Fruit fly (Drosophila melanogaster) whole organism, embryonic: ENCODE results near the gene CG43954.

Experiments
- Abd-B ChIP-seq: fragments of 200-800 bp; sonication (Bioruptor generic); optimal IDR thresholded peaks from 2 replicates; lab custom pipeline; 2018; ENCODE audit warnings: missing biosample characterization, mild to moderate bottlenecking, missing genetic modification characterization, moderate library complexity
- Blimp-1 ChIP-seq: fragments of 200-800 bp; sonication (Bioruptor generic); optimal IDR thresholded peaks from 3 replicates; lab custom pipeline; 2018; ENCODE audit warnings: missing biosample characterization, missing genetic modification characterization, mild to moderate bottlenecking, moderate library complexity, missing genetic modification reagents
- CG10267 ChIP-seq: fragments of 200-800 bp; sonication (Bioruptor generic); optimal IDR thresholded peaks from 2 replicates; lab custom pipeline; 2018; ENCODE audit warnings: missing biosample characterization, mild to moderate bottlenecking, missing genetic modification characterization, moderate library complexity
- CG10959 ChIP-seq: fragments of 200-800 bp; sonication (Bioruptor generic); IDR thresholded peaks from 2 replicates; pipeline ENCODE4 v1.3.6; 2022; ENCODE audit warnings: missing biosample characterization, missing genetic modification characterization
- CG10979 ChIP-seq: fragments of 200-800 bp; sonication (Bioruptor generic); optimal IDR thresholded peaks from 2 replicates; lab custom pipeline; 2018; ENCODE audit warnings: missing biosample characterization, mild to moderate bottlenecking, missing genetic modification characterization, moderate library complexity
- CG12299 ChIP-seq: fragments of 200-800 bp; sonication (Bioruptor generic); optimal IDR thresholded peaks from 2 replicates; lab custom pipeline; 2018; ENCODE audit warnings: missing biosample characterization, mild to moderate bottlenecking, missing genetic modification characterization
- CG12391 ChIP-seq: fragments of 200-800 bp; sonication (Bioruptor generic); optimal IDR thresholded peaks from 3 replicates; lab custom pipeline; 2018; ENCODE audit warnings: missing biosample characterization, mild to moderate bottlenecking, missing genetic modification characterization, moderate library complexity
- CG14710 ChIP-seq: fragments of 200-800 bp; sonication (Bioruptor generic); optimal IDR thresholded peaks from 3 replicates; lab custom pipeline; 2019; ENCODE audit warnings: missing biosample characterization, mild to moderate bottlenecking, missing genetic modification characterization, moderate library complexity
- CG17328 ChIP-seq: fragments of 200-800 bp; sonication (Bioruptor generic); IDR thresholded peaks from 2 replicates; pipeline ENCODE4 v1.3.6; 2022; ENCODE audit warnings: missing biosample characterization, missing genetic modification characterization
- CG17361 ChIP-seq: fragments of 200-800 bp; sonication (Bioruptor generic); IDR thresholded peaks from 3 replicates; pipeline ENCODE4 v1.3.6; 2022; ENCODE audit warnings: missing biosample characterization, missing genetic modification characterization
- CG17829 ChIP-seq: fragments of 200-800 bp; optimal IDR thresholded peaks from 2 replicates; lab custom pipeline; 2019; ENCODE audit warnings: missing biosample characterization, mild to moderate bottlenecking, missing genetic modification characterization, moderate library complexity
- CG2678 ChIP-seq: fragments of 200-800 bp; sonication (Bioruptor generic); optimal IDR thresholded peaks from 3 replicates; lab custom pipeline; 2019; ENCODE audit warnings: missing biosample characterization, mild to moderate bottlenecking, missing genetic modification characterization, moderate library complexity
- CG2712 ChIP-seq: fragments of 200-800 bp; optimal IDR thresholded peaks from 3 replicates; lab custom pipeline; 2019; ENCODE audit warnings: missing biosample characterization, mild to moderate bottlenecking, missing genetic modification characterization, moderate library complexity
- CG31441 ChIP-seq: fragments of 200-800 bp; sonication (Bioruptor generic); IDR thresholded peaks from 2 replicates; pipeline ENCODE4 v1.3.6; 2022; ENCODE audit warnings: missing biosample characterization, missing genetic modification characterization
- CG33557 ChIP-seq: fragments of 200-800 bp; sonication (Bioruptor generic); optimal IDR thresholded peaks from 2 replicates; lab custom pipeline; 2019; ENCODE audit warnings: missing biosample characterization, mild to moderate bottlenecking, missing genetic modification characterization, moderate library complexity
- CG4424 ChIP-seq: fragments of 200-800 bp; sonication (Bioruptor generic); optimal IDR thresholded peaks from 3 replicates; lab custom pipeline; 2016; ENCODE audit warnings: missing biosample characterization, missing genetic modification characterization
- CG4820 ChIP-seq: fragments of 200-800 bp; sonication (Bioruptor generic); optimal IDR thresholded peaks from 3 replicates; lab custom pipeline; 2016; ENCODE audit warnings: missing biosample characterization, missing genetic modification characterization
- CG6254 ChIP-seq: fragments of 200-800 bp; sonication (Bioruptor generic); optimal IDR thresholded peaks from 3 replicates; lab custom pipeline; 2017; ENCODE audit warnings: mild to moderate bottlenecking, missing biosample characterization, missing genetic modification reagents, missing genetic modification characterization
- CG7839 ChIP-seq: fragments of 200-800 bp; sonication (Bioruptor generic); optimal IDR thresholded peaks from 3 replicates; lab custom pipeline; 2018; ENCODE audit warnings: missing biosample characterization, mild to moderate bottlenecking, missing genetic modification characterization, moderate library complexity
- CG8388 ChIP-seq: fragments of 200-800 bp; sonication (Bioruptor generic); optimal IDR thresholded peaks from 2 replicates; lab custom pipeline; 2019; ENCODE audit warnings: missing biosample characterization, mild to moderate bottlenecking, missing genetic modification characterization, moderate library complexity
- D19A ChIP-seq: fragments of 200-800 bp; optimal IDR thresholded peaks from 3 replicates; lab custom pipeline; 2019; ENCODE audit warnings: missing biosample characterization, mild to moderate bottlenecking, missing genetic modification characterization, moderate library complexity
- Dip2 ChIP-seq: fragments of 200-800 bp; sonication (Bioruptor generic); IDR thresholded peaks from 2 replicates; pipeline ENCODE4 v1.3.6; 2022; ENCODE audit warnings: missing biosample characterization, missing genetic modification characterization
- H15 ChIP-seq: fragments of 200-800 bp; sonication (Bioruptor generic); IDR thresholded peaks from 3 replicates; pipeline ENCODE4 v1.3.6; 2022; ENCODE audit warnings: missing biosample characterization, missing genetic modification characterization
- HLHmδ ChIP-seq: fragments of 200-800 bp; sonication (Bioruptor generic); optimal IDR thresholded peaks from 2 replicates; lab custom pipeline; 2018; ENCODE audit warnings: missing biosample characterization, mild to moderate bottlenecking, missing genetic modification characterization, moderate library complexity
- Lim3 ChIP-seq: fragments of 200-800 bp; sonication (Bioruptor generic); IDR thresholded peaks from 2 replicates; pipeline ENCODE4 v1.3.6; 2022; ENCODE audit warnings: missing biosample characterization, missing genetic modification characterization
- Med ChIP-seq: fragments of 200-800 bp; sonication (Bioruptor generic); peaks from one replicate; lab custom pipeline; 2016; ENCODE audit warnings: missing biosample characterization, missing genetic modification characterization, mild to moderate bottlenecking, inconsistent platforms, moderate library complexity
- NfI ChIP-seq: fragments of 200-800 bp; sonication (Bioruptor generic); optimal IDR thresholded peaks from 3 replicates; lab custom pipeline; 2018; ENCODE audit warnings: missing biosample characterization, mild to moderate bottlenecking, missing genetic modification characterization, moderate library complexity
- Pdp1 ChIP-seq, 2 experiments: fragments of 200-800 bp; sonication (Bioruptor generic); optimal IDR thresholded peaks; 3 replicates each; lab custom pipeline; 2016; ENCODE audit warnings: missing biosample characterization in 2 of 2, missing genetic modification characterization in 2 of 2, mild to moderate bottlenecking in 1 of 2, moderate library complexity in 1 of 2
- Six4 ChIP-seq: fragments of 200-800 bp; sonication (Bioruptor generic); optimal IDR thresholded peaks from 2 replicates; lab custom pipeline; 2016; ENCODE audit warnings: missing biosample characterization, missing genetic modification characterization
- Sox100B ChIP-seq: fragments of 200-800 bp; sonication (Bioruptor generic); optimal IDR thresholded peaks from 3 replicates; lab custom pipeline; 2018; ENCODE audit warnings: missing biosample characterization, mild to moderate bottlenecking, missing genetic modification characterization
- Spps ChIP-seq: fragments of 200-800 bp; sonication (Bioruptor generic); optimal IDR thresholded peaks from 2 replicates; lab custom pipeline; 2018; ENCODE audit warnings: missing biosample characterization, mild to moderate bottlenecking, missing genetic modification characterization
- Xrp1 ChIP-seq: fragments of 200-800 bp; sonication (Bioruptor generic); IDR thresholded peaks from 2 replicates; pipeline ENCODE4 v1.3.6; 2022; ENCODE audit warnings: missing biosample characterization, missing genetic modification characterization
- ato ChIP-seq: fragments of 200-800 bp; sonication (Bioruptor generic); IDR thresholded peaks from 2 replicates; pipeline ENCODE4 v1.3.6; 2022; ENCODE audit warnings: missing biosample characterization, missing genetic modification characterization; ENCODE audit not compliant: partially characterized antibody
- chif ChIP-seq, 2 experiments: fragments of 200-800 bp; sonication (Bioruptor generic); optimal IDR thresholded peaks; 3 replicates each; lab custom pipeline; 2016; ENCODE audit warnings: missing biosample characterization in 2 of 2, missing genetic modification characterization in 2 of 2
- dimm ChIP-seq: fragments of 200-800 bp; sonication (Bioruptor generic); IDR thresholded peaks from 2 replicates; pipeline ENCODE4 v1.3.6; 2022; ENCODE audit warnings: missing biosample characterization, missing genetic modification characterization
- dm ChIP-seq: fragments of 200-800 bp; sonication (Bioruptor generic); optimal IDR thresholded peaks from 3 replicates; lab custom pipeline; 2016; ENCODE audit warnings: missing biosample characterization, missing genetic modification characterization
- dmrt11E ChIP-seq: fragments of 200-800 bp; sonication (Bioruptor generic); optimal IDR thresholded peaks from 3 replicates; lab custom pipeline; 2018; ENCODE audit warnings: missing biosample characterization, mild to moderate bottlenecking, missing genetic modification characterization, moderate library complexity
- dmrt99B ChIP-seq: fragments of 200-800 bp; sonication (Bioruptor generic); optimal IDR thresholded peaks from 2 replicates; lab custom pipeline; 2018; ENCODE audit warnings: missing biosample characterization, mild to moderate bottlenecking, missing genetic modification characterization, moderate library complexity
- eve ChIP-seq, 2 experiments: fragments of >200 bp; optimal IDR thresholded peaks; 2 replicates each; lab custom pipeline; 2017; ENCODE audit warnings: missing biosample characterization in 2 of 2, missing genetic modification characterization in 2 of 2
- gem ChIP-seq: fragments of 200-800 bp; sonication (Bioruptor generic); optimal IDR thresholded peaks from 2 replicates; lab custom pipeline; 2019; ENCODE audit warnings: missing biosample characterization, mild to moderate bottlenecking, missing genetic modification characterization, moderate library complexity
- grau ChIP-seq: fragments of 200-800 bp; optimal IDR thresholded peaks from 3 replicates; lab custom pipeline; 2019; ENCODE audit warnings: missing biosample characterization, mild to moderate bottlenecking, missing genetic modification characterization, moderate library complexity
- hth ChIP-seq: fragments of >200 bp; optimal IDR thresholded peaks from 2 replicates; lab custom pipeline; 2017; ENCODE audit warnings: inconsistent platforms
- jigr1 ChIP-seq: fragments of 200-800 bp; sonication (Bioruptor generic); IDR thresholded peaks from 3 replicates; pipeline ENCODE4 v1.3.6; 2022; ENCODE audit warnings: missing biosample characterization, missing genetic modification characterization
- lola ChIP-seq, 3 experiments: fragments of >200 bp in 2 of 3; fragments of 200-800 bp in 1 of 3; sonication (Bioruptor generic) in 1 of 3; optimal IDR thresholded peaks; 2 replicates each; lab custom pipeline; 2017 to 2019; ENCODE audit warnings: missing biosample characterization in 3 of 3, missing genetic modification characterization in 3 of 3, mild to moderate bottlenecking in 1 of 3, moderate library complexity in 1 of 3
- oc ChIP-seq: fragments of 200-800 bp; sonication (Bioruptor generic); optimal IDR thresholded peaks from 2 replicates; lab custom pipeline; 2018; ENCODE audit warnings: missing biosample characterization, mild to moderate bottlenecking, missing genetic modification characterization, moderate library complexity
- repo ChIP-seq: fragments of 200-800 bp; sonication (Bioruptor generic); optimal IDR thresholded peaks from 2 replicates; lab custom pipeline; 2016; ENCODE audit warnings: missing biosample characterization, missing genetic modification characterization
- rib ChIP-seq: fragments of 200-800 bp; sonication (Bioruptor generic); IDR thresholded peaks from 2 replicates; pipeline ENCODE4 v1.3.6; 2022; ENCODE audit warnings: missing biosample characterization, missing genetic modification characterization
- trem ChIP-seq: fragments of 200-800 bp; optimal IDR thresholded peaks from 3 replicates; lab custom pipeline; 2019; ENCODE audit warnings: missing biosample characterization, mild to moderate bottlenecking, missing genetic modification characterization, moderate library complexity

CG43954 gene

DNA sequence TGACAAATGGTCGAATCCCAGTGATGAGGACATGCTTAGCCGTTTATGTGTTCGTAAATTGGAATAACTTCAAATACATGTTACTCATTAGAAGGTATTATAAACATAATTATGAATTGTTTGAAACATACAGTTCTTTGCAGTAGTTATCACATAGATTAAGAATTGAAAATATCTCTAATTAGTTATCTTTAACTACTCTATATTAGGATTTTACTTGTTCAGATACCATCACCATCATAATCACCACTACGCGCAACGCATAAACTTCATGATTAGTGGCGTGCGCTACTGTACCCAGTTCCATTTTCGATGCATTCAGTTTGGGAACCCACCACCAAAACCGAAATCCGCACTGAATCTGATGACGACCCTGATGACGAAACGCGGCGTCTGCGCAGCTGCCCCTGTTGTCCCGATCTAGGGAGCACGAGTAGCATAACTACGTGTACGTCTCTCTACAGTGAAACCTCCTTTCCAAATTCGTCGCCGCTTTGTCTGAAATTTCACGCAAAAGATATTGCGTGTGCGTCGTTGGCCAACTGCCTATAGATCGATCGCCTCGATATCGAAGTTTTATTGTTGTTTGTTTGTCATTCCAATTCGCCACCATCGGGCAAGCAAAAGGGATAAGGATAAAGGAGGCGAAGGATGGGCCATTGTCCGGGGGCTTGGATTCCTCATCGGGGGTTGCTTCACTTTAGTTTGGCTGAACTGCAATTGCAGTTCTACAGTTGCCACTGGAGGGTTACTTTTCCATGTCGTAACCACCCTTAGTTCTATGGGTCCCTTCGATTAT lies 32.6 kb upstream of the CG43954 start:
- TF ChIP-seq Pdp1 (GFP tag; optimal IDR thresholded peaks at IDR 0.05; lab: Kevin White, UChicago) (peak in 1 of 2 experiments; percentile 0), CG10959 (0 out of 2 replicates have a peak, but pooled peaks have one; percentile 23), CG31441 (GFP tag; lab: Robert Waterston, UW) (peak; percentile 46; the same call in 1 of the 2 replicates), eve (GFP tag; optimal IDR thresholded peaks at IDR 0.05; lab: Kevin White, UChicago) (peak in 1 of 2 experiments; percentile 32), CG12391 (tag; lab: Kevin White, UChicago) (peak; percentile 35), Abd-B (GFP tag; lab: Kevin White, UChicago) (no peak), Spps (peak; percentile 32), oc (peak; percentile 4), dmrt11E (peak; percentile 64), CG17328 (GFP tag; lab: Robert Waterston, UW) (peak; percentile 31; the same call in 1 of the 2 replicates), Six4 (peak; percentile 13), D19A (tag; lab: Kevin White, UChicago) (peak; percentile 51), H15 (GFP tag; lab: Robert Waterston, UW) (no peak), hth (lab: Kevin White, UChicago) (peak; percentile 58), CG17361 (0 out of 3 replicates have a peak, but pooled peaks have one; percentile 37), CG14710 (tag; lab: Kevin White, UChicago) (peak; percentile 60), trem (tag; lab: Kevin White, UChicago) (peak; percentile 42), CG10267 (tag; lab: Kevin White, UChicago) (peak; percentile 68), CG4820 (GFP tag; lab: Kevin White, UChicago) (peak; percentile 99), dimm (GFP tag; lab: Robert Waterston, UW) (no peak), CG17829 (tag; lab: Kevin White, UChicago) (peak; percentile 74), repo (no peak), CG12299 (tag; lab: Kevin White, UChicago) (no peak), gem (tag; lab: Kevin White, UChicago) (peak; percentile 26), Blimp-1 (peak; percentile 51), Med (peak; percentile 50), Lim3 (no peak), CG4424 (peak; percentile 25), Dip2 (GFP tag; lab: Robert Waterston, UW) (no peak), CG2712 (tag; lab: Kevin White, UChicago) (peak; percentile 62), Xrp1 (GFP tag; lab: Robert Waterston, UW) (peak; percentile 66), Sox100B (GFP tag; lab: Kevin White, UChicago) (peak; percentile 22), dmrt99B (tag; lab: Kevin White, UChicago) (peak; percentile 29), chif (GFP tag; optimal IDR thresholded peaks at IDR 0.05; lab: Kevin White, UChicago) (peak in 1 of 2 experiments; percentile 1), CG2678 (tag; lab: Kevin White, UChicago) (peak; percentile 36), jigr1 (no peak), dm (no peak), CG8388 (GFP tag; lab: Kevin White, UChicago) (peak; percentile 23), CG33557 (GFP tag; lab: Kevin White, UChicago) (peak; percentile 13), HLHmδ (GFP tag; lab: Kevin White, UChicago) (peak; percentile 56), ato (GFP tag; lab: Robert Waterston, UW) (no peak), CG7839 (tag; lab: Kevin White, UChicago) (peak; percentile 30), rib (GFP tag; lab: Robert Waterston, UW) (no peak), lola (GFP tag; optimal IDR thresholded peaks at IDR 0.05; lab: Kevin White, UChicago) (peak in 1 of 3 experiments; percentile 62), NfI (GFP tag; lab: Kevin White, UChicago) (no peak), CG6254 (GFP tag; lab: Kevin White, UChicago) (no peak), grau (tag; lab: Kevin White, UChicago) (peak; percentile 94), CG10979 (tag; lab: Kevin White, UChicago) (peak; percentile 79)
